Fruit fly (Drosophila melanogaster) whole organism: Measurements from ENCODE around the gene CG9512.

Source experiments
- CG8478 ChIP-seq: fragments of >200 bp; optimal IDR thresholded peaks from 2 replicates; lab custom pipeline; 2018; ENCODE audit warnings: inconsistent platforms
- EcR ChIP-seq, 2 experiments: fragments of >200 bp; optimal IDR thresholded peaks; 2 replicates each; lab custom pipeline; 2017; ENCODE audit warnings: missing biosample characterization in 2 of 2, missing genetic modification characterization in 2 of 2, missing genetic modification reagents in 2 of 2
- pan ChIP-seq: fragments of >200 bp; optimal IDR thresholded peaks from 2 replicates; lab custom pipeline; 2017
- psq ChIP-seq: fragments of >200 bp; optimal IDR thresholded peaks from 2 replicates; lab custom pipeline; 2017
- usp ChIP-seq: fragments of >200 bp; optimal IDR thresholded peaks from 2 replicates; lab custom pipeline; 2017; ENCODE audit warnings: missing biosample characterization, missing genetic modification characterization, mixed read lengths

- TF ChIP-seq psq (lab: Kevin White, UChicago) = no peak
- no peak for TF ChIP-seq usp (GFP tag; lab: Kevin White, UChicago)
- no peak for TF ChIP-seq pan (lab: Kevin White, UChicago)
- no peak for TF ChIP-seq CG8478 (lab: Kevin White, UChicago)
- no peak for TF ChIP-seq EcR (GFP tag; optimal IDR thresholded peaks at IDR 0.05; lab: Kevin White, UChicago)
Observed at dm6 chrX:14951346-14951862, 46.1 kb upstream of the CG9512 start.
